Worm (Caenorhabditis elegans) whole organism, late embryonic: ENCODE data around the gene lin-7.
"Not testable (repeated sequence)": the region's sequence is repeated elsewhere in the genome, so short reads cannot be mapped to it uniquely, and the experiment has no call there.

ENCODE experiments used
- F13H6.1 ChIP-seq: sonication (generic microtip); optimal IDR thresholded peaks from 2 replicates; lab custom pipeline; 2016; ENCODE audit warnings: missing genetic modification characterization, missing compliant biosample characterization
- ceh-19 ChIP-seq: fragments of 200-800 bp; sonication (Bioruptor generic); optimal IDR thresholded peaks from 2 replicates; lab custom pipeline; 2018; ENCODE audit warnings: mild to moderate bottlenecking, missing genetic modification characterization, missing compliant biosample characterization
- ceh-2 ChIP-seq: sonication (generic microtip); optimal IDR thresholded peaks from 2 replicates; lab custom pipeline; 2016; ENCODE audit warnings: missing genotype, missing genetic modification characterization, missing compliant biosample characterization
- ceh-31 ChIP-seq: sonication (generic microtip); optimal IDR thresholded peaks from 2 replicates; lab custom pipeline; 2016; ENCODE audit warnings: missing genetic modification characterization, missing compliant biosample characterization
- ceh-45 ChIP-seq: fragments of 200-800 bp; sonication (Bioruptor generic); IDR thresholded peaks from 2 replicates; pipeline ENCODE4 v1.3.6; 2022; ENCODE audit warnings: missing genetic modification reagents, missing genetic modification characterization, missing compliant biosample characterization
- ceh-6 ChIP-seq: fragments of 200-800 bp; sonication (Bioruptor generic); optimal IDR thresholded peaks from 2 replicates; lab custom pipeline; 2018; ENCODE audit warnings: mild to moderate bottlenecking, missing genetic modification characterization, missing compliant biosample characterization
- dmd-4 ChIP-seq: sonication (generic microtip); optimal IDR thresholded peaks from 2 replicates; lab custom pipeline; 2016; ENCODE audit warnings: borderline replicate concordance, missing genetic modification characterization, missing compliant biosample characterization
- fkh-6 ChIP-seq: sonication (generic microtip); optimal IDR thresholded peaks from 2 replicates; lab custom pipeline; 2016; ENCODE audit warnings: missing genetic modification characterization, missing compliant biosample characterization
- hlh-30 ChIP-seq: sonication (generic microtip); optimal IDR thresholded peaks from 2 replicates; lab custom pipeline; 2017; ENCODE audit warnings: antibody characterized with exemption, missing genetic modification characterization, missing compliant biosample characterization; ENCODE audit not compliant: insufficient read depth
- lin-11 ChIP-seq: fragments of 200-800 bp; sonication (Bioruptor generic); optimal IDR thresholded peaks from 2 replicates; lab custom pipeline; 2018; ENCODE audit warnings: mild to moderate bottlenecking, missing genetic modification characterization, missing compliant biosample characterization
- odd-2 ChIP-seq: sonication (generic microtip); optimal IDR thresholded peaks from 2 replicates; lab custom pipeline; 2017; ENCODE audit warnings: antibody characterized with exemption, mild to moderate bottlenecking, missing genetic modification characterization, missing compliant biosample characterization
- pag-3 ChIP-seq: sonication (generic microtip); optimal IDR thresholded peaks from 2 replicates; lab custom pipeline; 2016; ENCODE audit warnings: missing compliant biosample characterization, missing genetic modification characterization, borderline replicate concordance
- pha-2 ChIP-seq: sonication (generic microtip); optimal IDR thresholded peaks from 2 replicates; lab custom pipeline; 2017; ENCODE audit warnings: mild to moderate bottlenecking, missing genetic modification characterization, missing compliant biosample characterization
- pha-4 ChIP-seq: fragments of 150-350 bp; optimal IDR thresholded peaks from 2 replicates; lab custom pipeline; 2018; ENCODE audit warnings: missing biosample characterization, missing genetic modification reagents, missing genetic modification characterization
- rnt-1 ChIP-seq: sonication (generic microtip); optimal IDR thresholded peaks from 2 replicates; lab custom pipeline; 2016; ENCODE audit warnings: missing genetic modification characterization, missing compliant biosample characterization
- ttx-3 ChIP-seq: sonication (generic microtip); optimal IDR thresholded peaks from 2 replicates; lab custom pipeline; 2016; ENCODE audit warnings: missing genetic modification reagents, missing genetic modification characterization, missing compliant biosample characterization

lin-7 gene

DNA sequence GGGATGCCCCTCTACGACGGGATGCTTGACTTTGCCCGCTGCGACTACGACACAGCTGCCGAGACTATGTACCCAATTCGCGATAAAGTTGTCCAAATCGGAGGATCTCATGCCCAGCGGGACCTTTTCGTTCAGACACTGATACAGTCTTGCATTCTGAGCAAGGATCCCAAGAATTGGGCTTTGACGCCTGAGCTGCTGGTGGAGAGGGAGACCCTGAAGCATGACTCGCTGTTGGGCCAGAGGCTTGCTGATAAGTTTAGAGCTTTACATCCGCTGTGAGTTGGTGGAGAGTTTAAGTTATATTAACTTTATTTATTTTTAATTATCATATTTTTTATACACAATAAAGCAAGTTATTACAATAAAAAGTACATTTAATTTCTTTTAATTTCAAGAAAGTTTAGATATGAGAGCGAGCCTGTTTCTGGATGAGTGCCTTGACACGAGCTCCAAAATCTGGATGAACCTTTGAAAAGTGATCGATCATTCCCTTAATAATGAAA is 49.9 kb downstream of the lin-7 start:
- TF ChIP-seq rnt-1 (tag; lab: Kevin White, UChicago), result no peak
- TF ChIP-seq pha-4, result no peak
- TF ChIP-seq hlh-30 (tag; lab: Kevin White, UChicago), result no peak
- TF ChIP-seq dmd-4 (tag; lab: Kevin White, UChicago), result no peak
- TF ChIP-seq F13H6.1 (tag; lab: Kevin White, UChicago), result no peak
- TF ChIP-seq ceh-31 (tag; lab: Kevin White, UChicago), result no peak
- TF ChIP-seq ceh-19 (GFP tag; lab: Kevin White, UChicago), result no peak
- TF ChIP-seq ceh-45, result no peak
- no peak for TF ChIP-seq ttx-3 (tag; lab: Kevin White, UChicago)
- TF ChIP-seq ceh-6 (GFP tag; lab: Kevin White, UChicago), result no peak
- no peak for TF ChIP-seq pag-3 (tag; lab: Kevin White, UChicago)
- no peak for TF ChIP-seq odd-2 (tag; lab: Kevin White, UChicago)

DNA sequence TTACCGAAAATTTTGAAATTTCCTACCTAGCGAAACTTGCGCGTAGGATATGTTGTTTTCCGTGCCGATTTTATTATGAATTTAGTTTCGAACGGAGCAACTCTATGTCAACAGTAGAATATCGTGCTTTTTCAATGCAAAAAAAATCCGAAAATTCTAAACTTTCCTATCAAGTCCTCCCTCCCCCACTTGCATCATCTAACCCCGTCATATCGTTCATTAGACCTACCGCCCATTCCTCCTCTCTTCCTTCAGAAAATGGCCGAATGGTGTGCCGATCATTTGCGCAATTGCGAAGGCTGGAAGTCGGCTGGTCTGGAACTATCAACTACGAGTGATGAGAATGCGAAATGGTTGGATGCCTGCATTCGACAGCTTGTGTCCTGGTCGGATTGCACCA is 52.2 kb downstream of the lin-7 start, which contains the start of gene Y54G11A.7:
Gene Y54G11A.7, plus strand, starts transcription at position 256 of the 400 bp plus-strand sequence.
- TF ChIP-seq pha-2; ceh-2; fkh-6 (tag; lab: Kevin White, UChicago): not testable (repeated sequence)

ce11 chrII:14296320-14296719 is 52.9 kb downstream of the lin-7 start:
- TF ChIP-seq hlh-30 (tag; lab: Kevin White, UChicago) (peak; percentile 66), lin-11 (tag; lab: Kevin White, UChicago) (no peak)
